Fruit fly (Drosophila melanogaster): ENCODE results near the gene CG15347.

DNA sequence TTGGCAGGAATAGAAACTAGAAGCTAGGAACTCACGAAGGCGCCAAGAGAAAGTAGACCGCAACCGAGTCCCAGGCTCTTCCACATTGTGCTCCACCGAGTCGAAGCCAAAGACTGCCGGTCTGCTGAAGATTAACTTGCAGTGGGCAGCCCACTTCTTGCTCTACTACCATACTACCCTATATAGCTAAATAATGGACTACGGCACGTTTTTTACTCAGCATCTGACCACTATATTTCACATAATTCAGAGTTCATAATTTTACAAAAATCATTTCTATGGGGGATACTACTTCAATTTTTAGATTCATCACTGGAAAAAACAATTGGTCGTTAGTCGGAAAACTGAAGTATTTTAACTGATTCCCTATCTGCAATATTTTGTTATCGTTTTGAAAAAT, 27.0 kb downstream of the CG15347 start, which contains the start of gene CG32712:
- TF ChIP-seq EcR (GFP tag; optimal IDR thresholded peaks at IDR 0.05) (no peak), psq (optimal IDR thresholded peaks at IDR 0.05) (no peak)
